Fruit fly (Drosophila melanogaster): ENCODE data around the gene CCHa1.

DNA sequence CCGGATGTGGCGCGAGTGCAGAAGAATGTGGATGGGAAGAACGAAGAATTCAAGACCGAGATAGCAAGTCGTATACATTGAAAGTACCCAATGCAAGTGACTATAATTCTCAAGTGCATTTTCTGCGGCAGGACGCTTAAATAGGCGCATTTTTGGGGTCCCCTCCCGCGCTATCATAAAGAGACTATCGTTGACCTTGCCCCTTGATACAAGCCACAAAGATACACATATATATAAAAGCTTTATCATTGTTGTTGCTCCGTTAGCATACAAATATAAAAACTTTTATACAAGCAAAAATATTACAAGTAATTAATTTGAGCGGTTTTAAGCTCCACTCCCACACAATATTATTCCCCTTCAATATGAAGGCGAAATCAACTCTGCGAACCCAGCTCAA lies 8.5 kb downstream of the CCHa1 start:
- TF ChIP-seq CG14711 (tag; optimal IDR thresholded peaks at IDR 0.05) (no peak), CG5204 (GFP tag; optimal IDR thresholded peaks at IDR 0.05) (no peak), CG1620 (GFP tag; optimal IDR thresholded peaks at IDR 0.05) (no peak)

All from whole organism, adult.